Fruit fly (Drosophila melanogaster): Measurements from ENCODE around the gene MICU1.

Gene MICU1

DNA sequence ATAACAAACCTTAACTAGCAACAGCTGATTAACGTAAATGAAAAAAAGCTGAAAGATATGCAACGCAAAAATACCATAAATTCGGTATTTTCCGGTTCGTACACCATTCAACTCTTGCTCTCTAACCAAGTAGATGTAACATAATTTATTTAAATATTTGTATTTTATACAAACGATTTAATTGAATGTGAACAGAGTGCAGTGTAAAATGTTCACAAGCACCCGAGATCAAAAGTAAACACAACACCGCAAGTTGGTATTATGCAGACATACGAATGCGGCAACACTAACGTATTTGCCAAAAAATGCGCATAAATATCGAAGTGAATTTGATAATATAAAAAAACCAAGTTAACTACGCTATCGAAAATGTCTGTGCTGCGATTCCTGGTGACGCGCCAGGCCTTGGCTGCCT is at the start of gene MICU1 (continued):
- peak; percentile 53 for TF ChIP-seq CG12659 (GFP tag; optimal IDR thresholded peaks at IDR 0.05)
- no peak for TF ChIP-seq CG17802 (tag; optimal IDR thresholded peaks at IDR 0.05)
- TF ChIP-seq CG13287 (GFP tag; IDR thresholded peaks at IDR 0.05; ENCODE audit: partially characterized antibody), result peak; percentile 41; the same call in 1 of the 2 replicates
- TF ChIP-seq sens (GFP tag), result peak; percentile 72
- peak; percentile 8 for TF ChIP-seq CG13775 (GFP tag; optimal IDR thresholded peaks at IDR 0.05)
- no peak for TF ChIP-seq CG34376 (GFP tag; optimal IDR thresholded peaks at IDR 0.05)
- TF ChIP-seq Dp (GFP tag; optimal IDR thresholded peaks at IDR 0.05), result peak; percentile 21
- no peak for TF ChIP-seq Sin3A (optimal IDR thresholded peaks at IDR 0.05)

DNA sequence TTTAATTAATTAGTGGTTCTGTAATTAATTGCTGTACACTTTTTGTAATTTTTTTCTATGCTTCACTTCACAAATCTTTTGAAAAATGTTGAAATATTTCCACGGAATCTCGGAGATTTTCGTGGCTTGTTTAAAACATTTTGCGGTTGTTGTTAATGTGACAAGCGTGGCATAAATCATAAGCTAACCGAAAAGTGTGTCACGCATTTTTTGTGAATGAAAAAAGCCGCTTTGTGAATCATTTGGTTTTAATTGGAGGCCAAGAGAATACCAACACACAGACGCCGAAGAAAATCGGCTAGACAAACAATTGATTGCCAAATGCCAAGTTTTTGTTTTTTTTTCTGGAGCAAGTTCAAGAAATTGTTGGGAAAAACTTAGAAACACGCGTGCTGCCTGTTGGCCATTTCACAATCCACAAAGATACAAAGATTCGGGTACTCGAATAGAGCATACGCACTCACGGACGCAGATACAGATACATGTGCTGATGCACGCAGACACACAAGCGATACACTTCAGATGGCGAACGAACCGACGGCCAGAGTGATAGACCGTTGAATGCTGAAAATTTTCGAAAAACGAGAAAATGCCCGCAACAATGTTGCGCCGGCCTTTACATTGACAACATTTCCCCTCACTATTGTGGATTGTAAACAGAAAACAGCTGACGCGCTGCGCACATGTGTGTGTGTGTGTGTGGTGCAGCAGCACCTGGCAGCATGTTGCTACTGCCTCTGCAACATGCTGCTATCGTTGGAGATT is 48.3 kb upstream of the MICU1 start:
- TF ChIP-seq bigmax (GFP tag; optimal IDR thresholded peaks at IDR 0.05) (no peak), NfI (GFP tag; optimal IDR thresholded peaks at IDR 0.05) (no peak), MTF-1 (GFP tag; optimal IDR thresholded peaks at IDR 0.05; ENCODE audit: borderline replicate concordance) (peak; percentile 18), esg (GFP tag; conservative IDR thresholded peaks at IDR 0.05) (no peak), cg (GFP tag; optimal IDR thresholded peaks at IDR 0.05) (peak; percentile 83), cato (GFP tag; optimal IDR thresholded peaks at IDR 0.05; ENCODE audit: borderline replicate concordance) (no peak), CG11723 (GFP tag; optimal IDR thresholded peaks at IDR 0.05) (no peak), gcm2 (GFP tag; optimal IDR thresholded peaks at IDR 0.05) (no peak), zf30C (GFP tag; optimal IDR thresholded peaks at IDR 0.05) (no peak), CG9797 (GFP tag; optimal IDR thresholded peaks at IDR 0.05) (no peak), CG11504 (tag; optimal IDR thresholded peaks at IDR 0.05) (peak; percentile 100), CG9876 (GFP tag; optimal IDR thresholded peaks at IDR 0.05) (no peak), lab (GFP tag; optimal IDR thresholded peaks at IDR 0.05) (no peak), stwl (tag; optimal IDR thresholded peaks at IDR 0.05) (peak; percentile 35), E2f2 (GFP tag; IDR thresholded peaks at IDR 0.05) (peak; percentile 12; the same call in 1 of the 2 replicates), btn (GFP tag; optimal IDR thresholded peaks at IDR 0.05) (no peak), pfk (GFP tag; optimal IDR thresholded peaks at IDR 0.05) (no peak), wek (GFP tag; optimal IDR thresholded peaks at IDR 0.05) (no peak), CG34224 (GFP tag; IDR thresholded peaks at IDR 0.05; ENCODE audit: partially characterized antibody) (peak; percentile 51; the same call in 2 of the 3 replicates), chinmo (GFP tag; IDR thresholded peaks at IDR 0.05; ENCODE audit: partially characterized antibody) (peak; percentile 83; the same call in 1 of the 4 replicates), CG17385 (GFP tag; optimal IDR thresholded peaks at IDR 0.05) (no peak), Optix (GFP tag; IDR thresholded peaks at IDR 0.05) (no peak), Med (GFP tag) (peak; percentile 5), zen2 (GFP tag; IDR thresholded peaks at IDR 0.05; ENCODE audit: partially characterized antibody) (0 out of 3 replicates have a peak, but pooled peaks have one; percentile 28), HmgZ (tag; optimal IDR thresholded peaks at IDR 0.05) (no peak), emc (GFP tag; optimal IDR thresholded peaks at IDR 0.05) (no peak), CoRest (tag; optimal IDR thresholded peaks at IDR 0.05) (no peak), CG11696 (GFP tag; IDR thresholded peaks at IDR 0.05) (no peak), HLHmδ (GFP tag; optimal IDR thresholded peaks at IDR 0.05) (peak; percentile 3), ham (GFP tag; IDR thresholded peaks at IDR 0.05) (no peak), CG17829 (tag; optimal IDR thresholded peaks at IDR 0.05) (peak; percentile 12), pita (GFP tag; optimal IDR thresholded peaks at IDR 0.05) (no peak), ci (GFP tag; IDR thresholded peaks at IDR 0.05) (peak; percentile 35; the same call in 1 of the 3 replicates), Doc3 (GFP tag; IDR thresholded peaks at IDR 0.05; ENCODE audit: partially characterized antibody) (no peak), CG18476 (GFP tag; optimal IDR thresholded peaks at IDR 0.05) (no peak), CG8290 (GFP tag; optimal IDR thresholded peaks at IDR 0.05) (no peak), CG8290 (tag; optimal IDR thresholded peaks at IDR 0.05) (peak in 1 of 2 experiments; percentile 30), CG10543 (GFP tag; optimal IDR thresholded peaks at IDR 0.05) (no peak), CG11695 (GFP tag; IDR thresholded peaks at IDR 0.05) (no peak), CG13624 (GFP tag; optimal IDR thresholded peaks at IDR 0.05) (no peak)
